Worm (Caenorhabditis elegans) whole organism, L4 larva: ENCODE data around the gene kcnl-1.
"Not testable (repeated sequence)": the region's sequence is repeated elsewhere in the genome, so short reads cannot be mapped to it uniquely, and the experiment has no call there.

ENCODE experiments used
- dmd-8 ChIP-seq: fragments of 200-800 bp; sonication (Bioruptor generic); IDR thresholded peaks from 2 replicates; pipeline ENCODE4 v1.3.6; 2022; ENCODE audit warnings: missing genetic modification characterization, missing compliant biosample characterization
- hlh-30 ChIP-seq: sonication (generic microtip); optimal IDR thresholded peaks from 2 replicates; lab custom pipeline; 2017; ENCODE audit warnings: antibody characterized with exemption, mild to moderate bottlenecking, missing genetic modification characterization, missing compliant biosample characterization; ENCODE audit not compliant: insufficient read depth
- nhr-77 ChIP-seq: fragments of 150-350 bp; optimal IDR thresholded peaks from 2 replicates; lab custom pipeline; 2014; ENCODE audit warnings: missing biosample characterization, missing genetic modification characterization
- snpc-1.2 ChIP-seq: fragments of 200-800 bp; sonication (Bioruptor generic); IDR thresholded peaks from 2 replicates; pipeline ENCODE4 v1.3.6; 2022; ENCODE audit warnings: missing genetic modification reagents, missing genetic modification characterization, missing compliant biosample characterization

ce11 chrV:19635525-19636193 is 70.5 kb downstream of the kcnl-1 start:
- not testable (repeated sequence) for TF ChIP-seq hlh-30 (tag; lab: Kevin White, UChicago); snpc-1.2 (GFP tag; lab: Robert Waterston, UW); nhr-77; dmd-8 (GFP tag; lab: Robert Waterston, UW)
